Worm (Caenorhabditis elegans) whole organism, midembryonic: ENCODE data around the gene npr-31.

Source experiments
- T22C8.4 ChIP-seq: fragments of 200-800 bp; sonication (Bioruptor generic); IDR thresholded peaks from 2 replicates; pipeline ENCODE4 v1.3.6; 2022; ENCODE audit warnings: missing genetic modification characterization, missing compliant biosample characterization
- cog-1 ChIP-seq: sonication (generic microtip); optimal IDR thresholded peaks from 2 replicates; lab custom pipeline; 2016; ENCODE audit warnings: missing genetic modification characterization, missing compliant biosample characterization
- flt-1 ChIP-seq: fragments of 200-800 bp; sonication (Bioruptor generic); IDR thresholded peaks from 2 replicates; pipeline ENCODE4 v1.3.6; 2022; ENCODE audit warnings: missing genetic modification characterization, missing compliant biosample characterization
- klf-2 ChIP-seq: fragments of 200-800 bp; sonication (Bioruptor generic); conservative IDR thresholded peaks from 2 replicates; pipeline ENCODE4 v1.3.6; 2022; ENCODE audit warnings: missing genetic modification reagents, missing genetic modification characterization, missing compliant biosample characterization
- med-1 ChIP-seq: sonication (generic microtip); optimal IDR thresholded peaks from 2 replicates; lab custom pipeline; 2017; ENCODE audit warnings: missing genetic modification characterization, mild to moderate bottlenecking, missing compliant biosample characterization, antibody characterized with exemption, missing genetic modification reagents; ENCODE audit not compliant: insufficient read depth
- ref-1 ChIP-seq: fragments of 200-800 bp; sonication (Bioruptor generic); conservative IDR thresholded peaks from 2 replicates; pipeline ENCODE4 v1.3.6; 2022; ENCODE audit warnings: missing genetic modification reagents, missing genetic modification characterization, missing compliant biosample characterization
- tab-1 ChIP-seq: fragments of 200-800 bp; sonication (Bioruptor generic); IDR thresholded peaks from 2 replicates; pipeline ENCODE4 v1.3.6; 2022; ENCODE audit warnings: missing genetic modification characterization, missing compliant biosample characterization
- ztf-23 ChIP-seq: fragments of 200-800 bp; sonication (Bioruptor generic); IDR thresholded peaks from 2 replicates; pipeline ENCODE4 v1.3.6; 2022; ENCODE audit warnings: missing genetic modification reagents, missing genetic modification characterization, missing compliant biosample characterization
- ztf-29 ChIP-seq: fragments of 200-800 bp; sonication (Bioruptor generic); IDR thresholded peaks from 2 replicates; pipeline ENCODE4 v1.3.6; 2022; ENCODE audit warnings: missing genetic modification reagents, missing genetic modification characterization, missing compliant biosample characterization

The npr-31 gene

DNA sequence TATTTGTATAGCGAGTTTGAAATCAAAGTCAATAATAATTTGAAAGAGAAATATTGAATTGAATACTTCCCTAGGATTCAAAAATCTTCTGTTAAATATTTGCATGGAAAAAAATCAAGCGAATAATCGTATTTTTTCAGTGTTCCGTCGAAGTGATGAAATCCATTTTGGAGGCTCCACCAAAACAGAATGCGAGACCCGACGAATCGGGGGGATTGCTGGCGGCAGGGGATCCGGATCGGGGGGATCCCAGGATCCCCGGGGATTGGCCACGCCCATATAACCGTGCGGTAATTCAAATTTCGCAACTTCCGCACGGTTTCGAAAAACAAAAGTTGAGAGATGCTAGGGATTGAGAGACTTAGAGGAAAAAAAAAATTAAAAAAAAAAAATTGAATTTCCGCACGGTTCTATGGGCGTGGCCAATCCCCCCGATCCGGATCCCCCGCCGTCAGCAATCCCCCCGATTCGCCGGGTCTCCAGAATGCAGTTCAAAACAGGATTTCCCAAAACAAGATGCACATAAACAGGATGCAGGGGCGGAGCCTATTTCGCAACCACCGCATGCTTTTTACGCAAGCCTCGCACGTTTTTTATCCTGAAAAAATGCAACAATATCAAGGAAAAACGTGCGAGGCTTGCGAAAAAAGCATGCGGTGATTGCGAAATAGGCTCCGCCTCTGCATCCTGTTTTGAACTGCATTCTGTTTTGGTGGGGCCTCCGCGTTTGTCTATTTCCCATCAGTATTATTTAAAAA lies 21.6 kb upstream of the npr-31 start, which contains the start of gene F10E7.11:
Gene F10E7.11 (minus strand): TSS at position 232 of the 758 bp plus-strand sequence.
- TF ChIP-seq flt-1 (GFP tag; lab: Robert Waterston, UW) (no peak), med-1 (GFP tag; lab: Kevin White, UChicago) (no peak), ztf-29 (GFP tag; lab: Robert Waterston, UW) (no peak), cog-1 (tag; lab: Kevin White, UChicago) (no peak), klf-2 (no peak), ztf-23 (GFP tag; lab: Robert Waterston, UW) (no peak)

DNA sequence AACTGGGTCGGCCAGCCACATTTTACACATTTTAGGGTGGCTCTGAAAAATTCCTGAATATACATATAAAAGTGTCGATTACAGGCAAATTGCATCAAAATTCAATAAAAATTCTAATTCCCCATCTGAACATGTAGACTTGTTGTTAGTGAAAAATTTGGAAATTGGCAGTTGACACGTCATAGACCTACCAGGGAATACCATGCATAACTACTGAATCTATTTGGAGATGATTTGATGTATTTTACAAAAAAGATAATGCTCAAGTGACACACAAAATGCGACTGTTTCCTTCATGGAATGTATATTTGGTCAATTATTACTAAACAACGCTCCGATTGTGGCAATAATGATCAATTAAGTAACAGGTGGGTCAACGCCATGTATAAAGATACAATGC lies 17.9 kb upstream of the npr-31 start, which contains the start of gene F10E7.1:
Gene F10E7.1 (plus strand): TSS at position 301 of the 400 bp plus-strand sequence.
- no peak for TF ChIP-seq T22C8.4 (GFP tag; lab: Robert Waterston, UW)
- no peak for TF ChIP-seq klf-2
- no peak for TF ChIP-seq ztf-29 (GFP tag; lab: Robert Waterston, UW)
- no peak for TF ChIP-seq flt-1 (GFP tag; lab: Robert Waterston, UW)
- TF ChIP-seq tab-1 (GFP tag; lab: Robert Waterston, UW): no peak
- TF ChIP-seq ztf-23 (GFP tag; lab: Robert Waterston, UW): no peak
- TF ChIP-seq ref-1: no peak
- no peak for TF ChIP-seq cog-1 (tag; lab: Kevin White, UChicago)
- no peak for TF ChIP-seq med-1 (GFP tag; lab: Kevin White, UChicago)

DNA sequence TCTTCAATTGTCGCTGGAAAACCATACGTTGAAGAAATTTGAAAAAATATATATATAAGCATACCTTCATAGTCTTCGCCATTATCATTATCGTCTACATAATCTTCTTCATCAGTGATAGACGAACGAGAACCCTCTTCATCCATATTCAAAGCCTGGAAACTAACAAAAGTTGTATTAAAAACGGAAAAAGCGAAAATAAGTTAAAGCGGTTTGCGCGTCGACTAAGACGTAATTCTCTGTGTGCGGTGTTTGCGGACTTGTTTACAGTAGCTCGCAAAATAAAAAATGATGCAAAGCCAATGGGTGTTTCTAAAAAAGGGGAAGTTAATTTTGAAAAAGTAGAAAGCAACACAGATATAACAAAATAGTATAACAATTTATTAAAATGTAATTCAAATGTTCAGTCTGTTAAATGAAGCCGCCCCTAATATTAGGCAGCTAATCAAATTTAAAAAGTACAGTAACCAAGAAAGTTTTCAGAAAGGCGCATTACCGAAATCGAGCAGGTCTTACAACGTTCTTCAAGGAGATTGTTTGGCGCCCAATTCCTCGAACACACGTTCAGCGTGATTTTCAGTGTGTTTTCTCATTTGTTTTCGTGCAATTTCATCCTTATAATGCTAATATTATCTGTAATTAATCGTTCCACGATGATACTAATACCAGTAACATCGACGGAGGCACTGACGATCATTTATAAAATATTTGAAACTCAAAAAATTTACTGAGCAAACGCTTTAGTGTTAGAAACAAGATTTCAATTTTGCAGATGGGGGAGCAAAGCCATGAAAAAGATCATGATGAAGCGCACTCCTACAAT lies 12.3 kb upstream of the npr-31 start, which contains the start of the genes T07F8.4 and gld-3:
Gene T07F8.4 (minus strand): TSS at position 162 of the 823 bp plus-strand sequence.
Gene gld-3 (plus strand): TSS at position 773 of the 823 bp plus-strand sequence.
- TF ChIP-seq klf-2 (no peak), ztf-29 (GFP tag; lab: Robert Waterston, UW) (no peak), med-1 (GFP tag; lab: Kevin White, UChicago) (no peak), cog-1 (tag; lab: Kevin White, UChicago) (no peak), ztf-23 (GFP tag; lab: Robert Waterston, UW) (no peak), flt-1 (GFP tag; lab: Robert Waterston, UW) (no peak), tab-1 (GFP tag; lab: Robert Waterston, UW) (no peak), T22C8.4 (GFP tag; lab: Robert Waterston, UW) (no peak), ref-1 (no peak)

DNA sequence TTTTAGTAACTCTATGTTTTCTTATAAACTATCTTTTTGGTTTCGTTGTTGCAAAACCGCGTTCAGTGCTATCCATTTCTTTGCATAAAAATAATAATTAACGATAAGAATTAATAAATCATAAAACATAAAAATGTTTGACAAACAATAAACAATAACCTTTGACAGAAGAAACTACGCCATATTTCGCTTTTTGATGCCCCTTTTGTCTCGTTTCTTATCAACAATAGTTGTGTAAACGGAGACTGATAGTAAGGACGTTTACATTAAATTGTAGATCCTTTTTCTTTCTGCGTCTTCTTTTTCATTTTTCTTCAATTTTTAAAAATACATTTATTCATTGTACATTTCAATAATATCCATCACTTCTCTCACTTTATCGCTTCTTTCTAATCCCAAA lies 5.3 kb upstream of the npr-31 start:
- no peak for TF ChIP-seq tab-1 (GFP tag; lab: Robert Waterston, UW)

DNA sequence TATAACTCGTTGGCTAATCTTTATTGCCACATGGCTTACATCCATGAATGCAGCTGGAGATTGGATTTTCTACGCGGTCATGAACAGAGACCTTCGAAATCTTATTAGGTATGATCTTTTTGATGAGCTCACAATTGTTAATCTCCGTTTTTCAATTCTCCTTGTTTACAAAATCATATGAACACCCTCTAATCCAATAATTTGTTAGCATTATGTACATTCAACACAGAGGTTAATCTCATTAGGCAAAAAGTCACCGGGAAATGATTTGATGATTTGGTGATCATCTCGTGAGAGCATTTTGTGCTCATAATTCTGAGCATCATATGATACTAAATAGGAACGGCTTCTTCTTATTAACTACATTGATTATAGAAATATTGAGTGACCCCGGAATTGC lies 1.8 kb downstream of the npr-31 start:
- TF ChIP-seq ztf-29 (GFP tag; lab: Robert Waterston, UW) (no peak), T22C8.4 (GFP tag; lab: Robert Waterston, UW) (no peak), flt-1 (GFP tag; lab: Robert Waterston, UW) (no peak)

DNA sequence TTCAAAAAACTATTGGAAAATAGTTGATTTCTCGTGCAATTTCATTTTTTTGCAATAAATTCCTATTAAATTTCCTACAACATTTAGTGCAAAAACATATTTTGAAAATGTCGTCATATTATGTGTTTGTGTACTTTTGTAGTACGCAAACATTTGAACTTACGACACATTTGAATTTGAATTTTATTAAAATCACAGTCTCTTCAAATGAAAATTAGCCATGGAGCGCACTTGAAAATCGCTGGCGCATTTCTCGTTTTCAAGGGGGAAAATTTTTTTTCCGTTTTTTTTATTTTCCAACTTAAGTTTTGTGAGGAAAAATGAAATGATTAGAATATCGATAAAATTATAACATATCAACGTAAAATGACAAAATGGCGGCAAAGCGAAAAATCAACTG lies 3.1 kb downstream of the npr-31 start:
- TF ChIP-seq klf-2: no peak
- no peak for TF ChIP-seq tab-1 (GFP tag; lab: Robert Waterston, UW)
- no peak for TF ChIP-seq cog-1 (tag; lab: Kevin White, UChicago)
- TF ChIP-seq flt-1 (GFP tag; lab: Robert Waterston, UW): no peak
- TF ChIP-seq ref-1: no peak
- no peak for TF ChIP-seq T22C8.4 (GFP tag; lab: Robert Waterston, UW)
- TF ChIP-seq med-1 (GFP tag; lab: Kevin White, UChicago): no peak
- no peak for TF ChIP-seq ztf-23 (GFP tag; lab: Robert Waterston, UW)
- no peak for TF ChIP-seq ztf-29 (GFP tag; lab: Robert Waterston, UW)

DNA sequence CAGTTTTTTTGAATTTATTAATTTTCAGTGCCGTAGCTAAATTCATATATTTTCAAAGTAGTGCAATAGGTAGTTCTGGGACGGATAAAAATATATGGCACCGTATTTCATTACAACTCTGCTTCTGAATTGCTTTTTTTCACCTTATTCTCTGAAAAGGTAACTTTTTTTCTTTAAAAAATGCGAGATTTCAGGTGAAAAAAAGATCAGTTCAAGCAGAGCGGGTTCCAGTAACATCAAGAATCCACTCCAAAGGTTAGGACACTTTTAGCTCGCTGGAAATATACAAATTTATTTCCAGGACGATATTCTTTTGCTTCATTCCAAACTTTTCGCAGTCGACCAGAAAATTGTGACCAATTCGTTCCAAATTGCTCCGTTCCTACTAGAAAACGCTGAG lies 3.7 kb downstream of the npr-31 start, which contains the start of gene T07F8.1:
Gene T07F8.1 (plus strand): TSS at position 301 of the 400 bp plus-strand sequence.
- TF ChIP-seq ref-1: no peak
- TF ChIP-seq tab-1 (GFP tag; lab: Robert Waterston, UW): no peak
- no peak for TF ChIP-seq cog-1 (tag; lab: Kevin White, UChicago)
- TF ChIP-seq med-1 (GFP tag; lab: Kevin White, UChicago): no peak
- no peak for TF ChIP-seq T22C8.4 (GFP tag; lab: Robert Waterston, UW)
- no peak for TF ChIP-seq klf-2
- no peak for TF ChIP-seq ztf-29 (GFP tag; lab: Robert Waterston, UW)
- no peak for TF ChIP-seq flt-1 (GFP tag; lab: Robert Waterston, UW)
- TF ChIP-seq ztf-23 (GFP tag; lab: Robert Waterston, UW): no peak

DNA sequence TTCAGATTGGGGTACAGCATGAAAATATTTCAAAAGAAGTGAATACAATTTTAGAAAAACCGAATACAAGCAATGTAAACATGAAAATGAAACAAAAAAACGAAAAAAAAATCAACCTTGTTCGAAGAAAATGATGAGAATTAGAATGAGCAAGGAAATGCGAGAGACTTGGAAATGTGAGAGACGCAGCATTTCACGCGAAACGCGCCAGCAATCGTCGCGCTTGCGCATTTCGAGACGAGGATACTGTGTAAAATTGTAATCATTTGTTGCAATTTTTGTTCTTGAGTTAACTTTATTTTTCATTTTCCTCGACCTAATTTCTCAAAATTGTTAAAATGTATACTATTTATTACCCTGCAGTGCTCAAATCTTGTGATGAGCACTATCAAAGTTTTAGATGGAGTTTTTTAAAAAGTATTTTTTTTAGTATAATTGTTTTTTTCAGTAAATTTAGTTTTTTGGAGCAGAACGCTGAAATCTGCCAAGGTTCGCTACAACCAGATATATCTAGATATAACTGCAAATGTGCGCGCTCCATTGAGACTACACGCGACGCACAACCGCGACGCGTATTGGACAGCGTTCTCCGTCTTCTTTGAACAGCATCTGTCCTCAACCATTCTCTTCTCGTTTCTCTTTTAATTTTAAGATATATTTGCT lies 7.7 kb downstream of the npr-31 start, which contains the start of gene fust-1:
Gene fust-1 (plus strand): TSS at position 613 of the 663 bp plus-strand sequence.
- TF ChIP-seq ztf-23 (GFP tag; lab: Robert Waterston, UW): peak; percentile 87
- no peak for TF ChIP-seq T22C8.4 (GFP tag; lab: Robert Waterston, UW)
- no peak for TF ChIP-seq ref-1
- TF ChIP-seq flt-1 (GFP tag; lab: Robert Waterston, UW): peak; percentile 84
- TF ChIP-seq med-1 (GFP tag; lab: Kevin White, UChicago): peak; percentile 56
- TF ChIP-seq tab-1 (GFP tag; lab: Robert Waterston, UW): peak; percentile 72; the same call in 1 of the 2 replicates
- TF ChIP-seq cog-1 (tag; lab: Kevin White, UChicago): peak; percentile 94
- TF ChIP-seq klf-2: peak; percentile 69; the same call in 1 of the 2 replicates
- TF ChIP-seq ztf-29 (GFP tag; lab: Robert Waterston, UW): no peak
